Worm (Caenorhabditis elegans) whole organism, late embryonic: ENCODE data around the gene chil-24.

Source experiments
- C38D4.7 ChIP-seq: fragments of 200-800 bp; sonication (Bioruptor generic); optimal IDR thresholded peaks from 2 replicates; lab custom pipeline; 2018; ENCODE audit warnings: mild to moderate bottlenecking, missing genetic modification characterization, moderate library complexity, missing compliant biosample characterization
- che-1 ChIP-seq: sonication (generic microtip); optimal IDR thresholded peaks from 2 replicates; lab custom pipeline; 2016; ENCODE audit warnings: mild to moderate bottlenecking, missing genetic modification characterization, missing compliant biosample characterization
- fkh-10 ChIP-seq: fragments of 150-350 bp; optimal IDR thresholded peaks from 2 replicates; lab custom pipeline; 2014; ENCODE audit warnings: missing biosample characterization, missing genetic modification reagents, missing genetic modification characterization
- gmeb-2 ChIP-seq: sonication (generic microtip); optimal IDR thresholded peaks from 2 replicates; lab custom pipeline; 2016; ENCODE audit warnings: missing genetic modification characterization, inconsistent platforms, missing compliant biosample characterization
- pha-4 ChIP-seq: fragments of 150-350 bp; optimal IDR thresholded peaks from 2 replicates; lab custom pipeline; 2018; ENCODE audit warnings: missing biosample characterization, missing genetic modification reagents, missing genetic modification characterization
- rnt-1 ChIP-seq: sonication (generic microtip); optimal IDR thresholded peaks from 2 replicates; lab custom pipeline; 2016; ENCODE audit warnings: missing genetic modification characterization, missing compliant biosample characterization

ce11 chrII:3156749-3157148 lies 27.8 kb downstream of the chil-24 start, which contains the start of gene sri-33:
- TF ChIP-seq fkh-10 (no peak), gmeb-2 (tag; lab: Kevin White, UChicago) (no peak), che-1 (no peak), rnt-1 (tag; lab: Kevin White, UChicago) (no peak), C38D4.7 (GFP tag; lab: Kevin White, UChicago) (no peak), pha-4 (tag; lab: Kevin White, UChicago) (no peak)
